Fruit fly (Drosophila melanogaster) whole organism, embryonic: Measurements from ENCODE around the gene CG3764.

Experiments used
- Abd-B ChIP-seq: fragments of 200-800 bp; sonication (Bioruptor generic); optimal IDR thresholded peaks from 2 replicates; lab custom pipeline; 2018; ENCODE audit warnings: missing biosample characterization, mild to moderate bottlenecking, missing genetic modification characterization, moderate library complexity
- Adf1 ChIP-seq: fragments of 200-800 bp; sonication (Bioruptor generic); IDR thresholded peaks from 2 replicates; pipeline ENCODE4 v1.3.6; 2022; ENCODE audit warnings: missing biosample characterization, missing genetic modification characterization
- Aef1 ChIP-seq: fragments of 200-800 bp; sonication (Bioruptor generic); IDR thresholded peaks from 3 replicates; pipeline ENCODE4 v1.3.6; 2022; ENCODE audit warnings: missing biosample characterization, missing genetic modification characterization
- BEAF-32 ChIP-seq: fragments of 200-800 bp; sonication (Bioruptor generic); optimal IDR thresholded peaks from 3 replicates; lab custom pipeline; 2017; ENCODE audit warnings: missing biosample characterization, missing genetic modification characterization, mild to moderate bottlenecking, moderate library complexity, missing genetic modification reagents
- CG10366 ChIP-seq: fragments of 200-800 bp; sonication (Bioruptor generic); IDR thresholded peaks from 2 replicates; pipeline ENCODE4 v1.3.6; 2022; ENCODE audit warnings: missing biosample characterization, missing genetic modification characterization
- CG12659 ChIP-seq: fragments of 200-800 bp; sonication (Bioruptor generic); optimal IDR thresholded peaks from 3 replicates; lab custom pipeline; 2017; ENCODE audit warnings: mild to moderate bottlenecking, missing biosample characterization, missing genetic modification reagents, missing genetic modification characterization
- CG13287 ChIP-seq: fragments of 200-800 bp; sonication (Bioruptor generic); IDR thresholded peaks from 2 replicates; pipeline ENCODE4 v1.3.6; 2022; ENCODE audit warnings: missing biosample characterization, missing genetic modification characterization; ENCODE audit not compliant: partially characterized antibody
- CG13296 ChIP-seq: fragments of 200-800 bp; sonication (Bioruptor generic); optimal IDR thresholded peaks from 3 replicates; lab custom pipeline; 2018; ENCODE audit warnings: missing biosample characterization, mild to moderate bottlenecking, missing genetic modification characterization
- CG18619 ChIP-seq: fragments of 200-800 bp; sonication (Bioruptor generic); optimal IDR thresholded peaks from 3 replicates; lab custom pipeline; 2017; ENCODE audit warnings: missing biosample characterization, mild to moderate bottlenecking, missing genetic modification characterization
- CG2199 ChIP-seq: fragments of 200-800 bp; sonication (Bioruptor generic); IDR thresholded peaks from 3 replicates; pipeline ENCODE4 v1.3.6; 2022; ENCODE audit warnings: missing biosample characterization, missing genetic modification characterization
- CG30431 ChIP-seq: fragments of 200-800 bp; sonication (Bioruptor generic); optimal IDR thresholded peaks from 2 replicates; lab custom pipeline; 2017; ENCODE audit warnings: missing biosample characterization, missing genetic modification characterization
- CG31365 ChIP-seq: fragments of 200-800 bp; sonication (Bioruptor generic); optimal IDR thresholded peaks from 2 replicates; lab custom pipeline; 2018; ENCODE audit warnings: missing biosample characterization, mild to moderate bottlenecking, missing genetic modification characterization
- CG34376 ChIP-seq: fragments of 200-800 bp; sonication (Bioruptor generic); optimal IDR thresholded peaks from 2 replicates; lab custom pipeline; 2018; ENCODE audit warnings: missing biosample characterization, mild to moderate bottlenecking, missing genetic modification characterization
- CG34422 ChIP-seq: fragments of 200-800 bp; sonication (Bioruptor generic); IDR thresholded peaks from 3 replicates; pipeline ENCODE4 v1.3.6; 2022; ENCODE audit warnings: missing biosample characterization, missing genetic modification characterization
- CG7271 ChIP-seq: fragments of 200-800 bp; sonication (Bioruptor generic); optimal IDR thresholded peaks from 2 replicates; lab custom pipeline; 2018; ENCODE audit warnings: missing biosample characterization, mild to moderate bottlenecking, missing genetic modification characterization, moderate library complexity
- CG8478 ChIP-seq: fragments of >200 bp; optimal IDR thresholded peaks from 2 replicates; lab custom pipeline; 2018
- CG9797 ChIP-seq: fragments of 200-800 bp; sonication (Bioruptor generic); optimal IDR thresholded peaks from 3 replicates; lab custom pipeline; 2018; ENCODE audit warnings: missing biosample characterization, mild to moderate bottlenecking, missing genetic modification characterization
- CoRest ChIP-seq: fragments of 200-800 bp; sonication (Bioruptor generic); optimal IDR thresholded peaks from 3 replicates; lab custom pipeline; 2018; ENCODE audit warnings: missing biosample characterization, mild to moderate bottlenecking, missing genetic modification characterization, moderate library complexity
- Dp ChIP-seq: fragments of 200-800 bp; sonication (Bioruptor generic); optimal IDR thresholded peaks from 2 replicates; lab custom pipeline; 2018; ENCODE audit warnings: missing biosample characterization, mild to moderate bottlenecking, missing genetic modification characterization, moderate library complexity
- E2f2 ChIP-seq: fragments of 200-800 bp; sonication (Bioruptor generic); IDR thresholded peaks from 2 replicates; pipeline ENCODE4 v1.3.6; 2022; ENCODE audit warnings: missing biosample characterization, missing genetic modification characterization
- Eip74EF ChIP-seq, 2 experiments: fragments of 200-800 bp in 1 of 2; fragments of >200 bp in 1 of 2; sonication (Bioruptor generic) in 1 of 2; optimal IDR thresholded peaks; 2 replicates each; lab custom pipeline; 2017 to 2019; ENCODE audit warnings: missing biosample characterization in 2 of 2, missing genetic modification characterization in 2 of 2, mild to moderate bottlenecking in 1 of 2, moderate library complexity in 1 of 2
- Ets97D ChIP-seq: fragments of 200-800 bp; sonication (Bioruptor generic); optimal IDR thresholded peaks from 3 replicates; lab custom pipeline; 2016; ENCODE audit warnings: missing biosample characterization, missing genetic modification characterization
- H15 ChIP-seq: fragments of 200-800 bp; sonication (Bioruptor generic); IDR thresholded peaks from 3 replicates; pipeline ENCODE4 v1.3.6; 2022; ENCODE audit warnings: missing biosample characterization, missing genetic modification characterization
- HLH3B ChIP-seq: fragments of 200-800 bp; sonication (Bioruptor generic); IDR thresholded peaks from 2 replicates; pipeline ENCODE4 v1.3.6; 2022; ENCODE audit warnings: missing biosample characterization, missing genetic modification characterization
- HmgD ChIP-seq: fragments of 200-800 bp; sonication (Bioruptor generic); optimal IDR thresholded peaks from 3 replicates; lab custom pipeline; 2016; ENCODE audit warnings: missing biosample characterization, missing genetic modification characterization
- Lhr ChIP-seq: fragments of 200-800 bp; sonication (Bioruptor generic); optimal IDR thresholded peaks from 3 replicates; lab custom pipeline; 2017; ENCODE audit warnings: mild to moderate bottlenecking, missing biosample characterization, missing genetic modification reagents, missing genetic modification characterization
- MBD-R2 ChIP-seq: fragments of 200-800 bp; sonication (Bioruptor generic); IDR thresholded peaks from 2 replicates; pipeline ENCODE4 v1.3.6; 2022; ENCODE audit warnings: missing biosample characterization, missing genetic modification characterization
- Med ChIP-seq: fragments of 200-800 bp; sonication (Bioruptor generic); peaks from one replicate; lab custom pipeline; 2016; ENCODE audit warnings: missing biosample characterization, missing genetic modification characterization, mild to moderate bottlenecking, inconsistent platforms, moderate library complexity
- Opbp ChIP-seq: fragments of 200-800 bp; sonication (Bioruptor generic); IDR thresholded peaks from 3 replicates; pipeline ENCODE4 v1.3.6; 2022; ENCODE audit warnings: missing biosample characterization, missing genetic modification characterization; ENCODE audit not compliant: partially characterized antibody
- Pdp1 ChIP-seq, 2 experiments: fragments of 200-800 bp; sonication (Bioruptor generic); optimal IDR thresholded peaks; 3 replicates each; lab custom pipeline; 2016; ENCODE audit warnings: missing biosample characterization in 2 of 2, missing genetic modification characterization in 2 of 2, mild to moderate bottlenecking in 1 of 2, moderate library complexity in 1 of 2
- Rfx ChIP-seq: fragments of 200-800 bp; sonication (Bioruptor generic); IDR thresholded peaks from 2 replicates; pipeline ENCODE4 v1.3.6; 2022; ENCODE audit warnings: missing biosample characterization, missing genetic modification characterization
- Scr ChIP-seq: fragments of 200-800 bp; sonication (Bioruptor generic); IDR thresholded peaks from 2 replicates; pipeline ENCODE4 v1.3.6; 2022; ENCODE audit warnings: missing biosample characterization, missing genetic modification characterization; ENCODE audit not compliant: partially characterized antibody
- bbx ChIP-seq: fragments of 200-800 bp; sonication (Bioruptor generic); IDR thresholded peaks from 2 replicates; pipeline ENCODE4 v1.3.6; 2022; ENCODE audit warnings: missing biosample characterization, missing genetic modification characterization; ENCODE audit not compliant: partially characterized antibody
- bcd ChIP-seq: fragments of 200-800 bp; sonication (Bioruptor generic); optimal IDR thresholded peaks from 2 replicates; lab custom pipeline; 2017; ENCODE audit warnings: missing biosample characterization, mild to moderate bottlenecking, missing genetic modification characterization
- cad ChIP-seq: fragments of >200 bp; optimal IDR thresholded peaks from 2 replicates; lab custom pipeline; 2017; ENCODE audit warnings: missing biosample characterization, missing genetic modification characterization
- chinmo ChIP-seq: fragments of 200-800 bp; sonication (Bioruptor generic); IDR thresholded peaks from 4 replicates; pipeline ENCODE4 v1.3.6; 2022; ENCODE audit warnings: missing biosample characterization, missing genetic modification characterization; ENCODE audit not compliant: partially characterized antibody
- ewg ChIP-seq: fragments of 200-800 bp; sonication (Bioruptor generic); optimal IDR thresholded peaks from 3 replicates; lab custom pipeline; 2017; ENCODE audit warnings: mild to moderate bottlenecking, missing biosample characterization, missing genetic modification reagents, missing genetic modification characterization
- gfzf ChIP-seq: fragments of 200-800 bp; sonication (Bioruptor generic); optimal IDR thresholded peaks from 2 replicates; lab custom pipeline; 2016; ENCODE audit warnings: missing biosample characterization, mild to moderate bottlenecking, missing genetic modification characterization, moderate library complexity
- phol ChIP-seq: fragments of 200-800 bp; sonication (Bioruptor generic); optimal IDR thresholded peaks from 3 replicates; lab custom pipeline; 2018; ENCODE audit warnings: missing biosample characterization, mild to moderate bottlenecking, missing genetic modification characterization, moderate library complexity
- pzg ChIP-seq: fragments of 200-800 bp; sonication (Bioruptor generic); optimal IDR thresholded peaks from 3 replicates; lab custom pipeline; 2018; ENCODE audit warnings: missing biosample characterization, mild to moderate bottlenecking, missing genetic modification characterization, moderate library complexity
- ro ChIP-seq: fragments of 200-800 bp; sonication (Bioruptor generic); IDR thresholded peaks from 2 replicates; pipeline ENCODE4 v1.3.6; 2022; ENCODE audit warnings: missing biosample characterization, missing genetic modification characterization
- sens ChIP-seq: fragments of 200-800 bp; sonication (Bioruptor generic); peaks from one replicate; lab custom pipeline; 2016; ENCODE audit warnings: missing biosample characterization, missing genetic modification characterization
- slbo ChIP-seq: fragments of 200-800 bp; sonication (Bioruptor generic); IDR thresholded peaks from 2 replicates; pipeline ENCODE4 v1.3.6; 2022; ENCODE audit warnings: missing biosample characterization, missing genetic modification characterization
- trem ChIP-seq: fragments of 200-800 bp; optimal IDR thresholded peaks from 3 replicates; lab custom pipeline; 2019; ENCODE audit warnings: missing biosample characterization, mild to moderate bottlenecking, missing genetic modification characterization, moderate library complexity
- tup ChIP-seq: fragments of 200-800 bp; sonication (Bioruptor generic); optimal IDR thresholded peaks from 2 replicates; lab custom pipeline; 2016; ENCODE audit warnings: missing biosample characterization, mild to moderate bottlenecking, missing genetic modification characterization, moderate library complexity
- vvl ChIP-seq: fragments of 200-800 bp; sonication (Bioruptor generic); IDR thresholded peaks from 2 replicates; pipeline ENCODE4 v1.3.6; 2022; ENCODE audit warnings: missing biosample characterization, missing genetic modification characterization
- zen ChIP-seq: fragments of 200-800 bp; sonication (Bioruptor generic); optimal IDR thresholded peaks from 3 replicates; lab custom pipeline; 2018; ENCODE audit warnings: missing biosample characterization, mild to moderate bottlenecking, missing genetic modification characterization, moderate library complexity

The CG3764 gene

dm6 chr3L:17050661-17051452 is 38.5 kb upstream of the CG3764 start (continued):
- TF ChIP-seq CG7271 (tag; lab: Kevin White, UChicago) (peak; percentile 6), pzg (peak; percentile 52), E2f2 (GFP tag; lab: Robert Waterston, UW) (peak; percentile 91), gfzf (GFP tag; lab: Kevin White, UChicago) (peak; percentile 64), CG8478 (lab: Kevin White, UChicago) (peak; percentile 32), BEAF-32 (GFP tag; lab: Kevin White, UChicago) (peak; percentile 15), Adf1 (GFP tag; lab: Robert Waterston, UW) (peak; percentile 70), Lhr (GFP tag; lab: Kevin White, UChicago) (peak; percentile 12), CoRest (peak; percentile 3), tup (GFP tag; lab: Kevin White, UChicago) (no peak), H15 (no peak), phol (peak; percentile 11), CG30431 (GFP tag; lab: Kevin White, UChicago) (no peak), zen (tag; lab: Kevin White, UChicago) (peak; percentile 27), Opbp (GFP tag; lab: Robert Waterston, UW) (peak; percentile 39; the same call in 1 of the 3 replicates), Scr (GFP tag; lab: Robert Waterston, UW) (0 out of 2 replicates have a peak, but pooled peaks have one; percentile 16), CG12659 (peak; percentile 42), chinmo (GFP tag; lab: Robert Waterston, UW) (0 out of 4 replicates have a peak, but pooled peaks have one; percentile 7), Dp (peak; percentile 84), MBD-R2 (GFP tag; lab: Robert Waterston, UW) (peak; percentile 58; the same call in 1 of the 2 replicates), bcd (GFP tag; lab: Kevin White, UChicago) (peak; percentile 13), trem (tag; lab: Kevin White, UChicago) (peak; percentile 28), Ets97D (GFP tag; lab: Kevin White, UChicago) (peak; percentile 23), CG9797 (GFP tag; lab: Kevin White, UChicago) (peak; percentile 63), slbo (GFP tag; lab: Robert Waterston, UW) (0 out of 2 replicates have a peak, but pooled peaks have one; percentile 5), CG13296 (GFP tag; lab: Kevin White, UChicago) (peak; percentile 7), Eip74EF (GFP tag; optimal IDR thresholded peaks at IDR 0.05; lab: Kevin White, UChicago) (peak in 1 of 2 experiments; percentile 80), Aef1 (peak; percentile 87), CG31365 (tag; lab: Kevin White, UChicago) (peak; percentile 95), Rfx (peak; percentile 37; the same call in 1 of the 2 replicates), bbx (GFP tag; lab: Robert Waterston, UW) (peak; percentile 31; the same call in 1 of the 2 replicates), CG34376 (GFP tag; lab: Kevin White, UChicago) (no peak), Abd-B (GFP tag; lab: Kevin White, UChicago) (no peak), cad (GFP tag; lab: Kevin White, UChicago) (no peak), HLH3B (GFP tag; lab: Robert Waterston, UW) (no peak), CG18619 (GFP tag; lab: Kevin White, UChicago) (no peak), HmgD (peak; percentile 15), Med (peak; percentile 49), vvl (peak; percentile 30; the same call in 1 of the 2 replicates), sens (GFP tag; lab: Kevin White, UChicago) (peak; percentile 44), CG34422 (GFP tag; lab: Robert Waterston, UW) (peak; percentile 39; the same call in 1 of the 3 replicates), ro (GFP tag; lab: Robert Waterston, UW) (no peak), Pdp1 (GFP tag; optimal IDR thresholded peaks at IDR 0.05; lab: Kevin White, UChicago) (peak in 1 of 2 experiments; percentile 40), ewg (peak; percentile 83), CG10366 (GFP tag; lab: Robert Waterston, UW) (no peak), CG13287 (GFP tag; lab: Robert Waterston, UW) (peak; percentile 44), CG2199 (0 out of 3 replicates have a peak, but pooled peaks have one; percentile 8)
